Worm (Caenorhabditis elegans) whole organism, L4/young adult: ENCODE data around the gene C34E10.10.

Source experiments
- W03F9.2 ChIP-seq: fragments of 150-350 bp; optimal IDR thresholded peaks from 2 replicates; lab custom pipeline; 2014; ENCODE audit warnings: missing biosample characterization, missing genetic modification characterization
- dao-5 ChIP-seq: sonication (generic microtip); optimal IDR thresholded peaks from 2 replicates; lab custom pipeline; 2016; ENCODE audit warnings: missing genotype, missing genetic modification characterization, moderate library complexity, missing compliant biosample characterization
- him-1 ChIP-seq: sonication (generic microtip); optimal IDR thresholded peaks from 2 replicates; lab custom pipeline; 2016; ENCODE audit warnings: missing genotype, missing genetic modification reagents, missing genetic modification characterization, missing compliant biosample characterization

DNA sequence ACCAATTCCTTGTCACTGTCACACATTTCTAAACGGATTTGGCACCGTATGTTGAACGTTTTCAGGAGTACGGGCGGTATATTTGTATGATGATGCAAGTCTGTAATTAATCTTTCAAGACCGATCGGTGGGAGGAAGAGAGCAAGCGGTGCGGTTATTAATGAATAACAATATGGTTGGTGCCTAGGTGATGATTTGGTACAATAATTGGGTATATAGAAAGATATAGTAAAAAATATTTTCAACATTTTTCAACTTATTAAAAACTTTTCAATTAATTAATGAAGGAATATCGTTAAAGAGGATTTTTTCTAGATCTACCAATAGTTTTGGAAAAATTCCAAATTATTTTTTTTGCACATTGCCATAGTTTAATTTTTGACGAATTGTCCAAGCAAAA, 16.9 kb upstream of the C34E10.10 start, which contains the start of gene cnd-1:
- TF ChIP-seq W03F9.2 (tag; lab: Kevin White, UChicago), result no peak
- no peak for TF ChIP-seq him-1 (tag; lab: Kevin White, UChicago)
- no peak for TF ChIP-seq dao-5 (tag; lab: Kevin White, UChicago)
